Fruit fly (Drosophila melanogaster) whole organism, prepupa: ENCODE data around the gene CG13405.

Experiments used
- CG10631 ChIP-seq: fragments of 200-800 bp; sonication (Bioruptor generic); optimal IDR thresholded peaks from 2 replicates; lab custom pipeline; 2016; ENCODE audit warnings: missing biosample characterization, missing genetic modification characterization
- CG10669 ChIP-seq: fragments of 200-800 bp; sonication (Bioruptor generic); optimal IDR thresholded peaks from 3 replicates; lab custom pipeline; 2018; ENCODE audit warnings: missing biosample characterization, mild to moderate bottlenecking, missing genetic modification characterization, moderate library complexity
- CG11294 ChIP-seq: fragments of 200-800 bp; sonication (Bioruptor generic); IDR thresholded peaks from 2 replicates; pipeline ENCODE4 v1.3.6; 2022; ENCODE audit warnings: missing biosample characterization, missing genetic modification characterization
- CG11762 ChIP-seq: fragments of 200-800 bp; sonication (Bioruptor generic); optimal IDR thresholded peaks from 3 replicates; lab custom pipeline; 2016; ENCODE audit warnings: missing biosample characterization, missing genetic modification characterization; ENCODE audit not compliant: insufficient read depth
- CG11902 ChIP-seq: fragments of 200-800 bp; sonication (Bioruptor generic); optimal IDR thresholded peaks from 3 replicates; lab custom pipeline; 2016; ENCODE audit warnings: missing biosample characterization, missing genetic modification characterization
- CG15336 ChIP-seq: fragments of 200-800 bp; sonication (Bioruptor generic); IDR thresholded peaks from 2 replicates; pipeline ENCODE4 v1.3.6; 2022; ENCODE audit warnings: missing biosample characterization, missing genetic modification characterization
- CG1621 ChIP-seq: fragments of 200-800 bp; sonication (Bioruptor generic); optimal IDR thresholded peaks from 3 replicates; lab custom pipeline; 2018; ENCODE audit warnings: missing biosample characterization, mild to moderate bottlenecking, missing genetic modification characterization
- CG16779 ChIP-seq: fragments of 200-800 bp; sonication (Bioruptor generic); optimal IDR thresholded peaks from 3 replicates; lab custom pipeline; 2017; ENCODE audit warnings: missing biosample characterization, mild to moderate bottlenecking, missing genetic modification characterization
- CG3032 ChIP-seq: fragments of 200-800 bp; optimal IDR thresholded peaks from 2 replicates; lab custom pipeline; 2019; ENCODE audit warnings: missing biosample characterization, mild to moderate bottlenecking, missing genetic modification characterization, moderate library complexity
- CG31627 ChIP-seq: fragments of 200-800 bp; sonication (Bioruptor generic); optimal IDR thresholded peaks from 3 replicates; lab custom pipeline; 2016; ENCODE audit warnings: missing biosample characterization, missing genetic modification characterization
- CG32006 ChIP-seq: fragments of 200-800 bp; sonication (Bioruptor generic); optimal IDR thresholded peaks from 3 replicates; lab custom pipeline; 2017; ENCODE audit warnings: missing biosample characterization, mild to moderate bottlenecking, missing genetic modification characterization
- CG3919 ChIP-seq: fragments of 200-800 bp; sonication (Bioruptor generic); optimal IDR thresholded peaks from 3 replicates; lab custom pipeline; 2016; ENCODE audit warnings: missing biosample characterization, missing genetic modification characterization
- CG4318 ChIP-seq: fragments of 200-800 bp; sonication (Bioruptor generic); optimal IDR thresholded peaks from 3 replicates; lab custom pipeline; 2017; ENCODE audit warnings: missing biosample characterization, mild to moderate bottlenecking, missing genetic modification characterization
- CG6276 ChIP-seq: fragments of 200-800 bp; sonication (Bioruptor generic); optimal IDR thresholded peaks from 2 replicates; lab custom pipeline; 2017; ENCODE audit warnings: missing biosample characterization, mild to moderate bottlenecking, missing genetic modification characterization
- CG6792 ChIP-seq: fragments of 200-800 bp; sonication (Bioruptor generic); optimal IDR thresholded peaks from 3 replicates; lab custom pipeline; 2016; ENCODE audit warnings: missing biosample characterization, missing genetic modification characterization
- CG6808 ChIP-seq: fragments of 200-800 bp; sonication (Bioruptor generic); optimal IDR thresholded peaks from 3 replicates; lab custom pipeline; 2017; ENCODE audit warnings: missing biosample characterization, missing genetic modification characterization, mild to moderate bottlenecking, moderate library complexity, missing genetic modification reagents
- CG6854 ChIP-seq: fragments of 200-800 bp; sonication (Bioruptor generic); optimal IDR thresholded peaks from 2 replicates; lab custom pipeline; 2017; ENCODE audit warnings: missing biosample characterization, mild to moderate bottlenecking, missing genetic modification characterization
- CG7368 ChIP-seq: fragments of 200-800 bp; sonication (Bioruptor generic); optimal IDR thresholded peaks from 3 replicates; lab custom pipeline; 2016; ENCODE audit warnings: missing biosample characterization, missing genetic modification characterization
- CG8119 ChIP-seq: fragments of 200-800 bp; sonication (Bioruptor generic); IDR thresholded peaks from 3 replicates; pipeline ENCODE4 v1.3.6; 2022; ENCODE audit warnings: missing biosample characterization, missing genetic modification characterization
- CG8319 ChIP-seq: fragments of 200-800 bp; sonication (Bioruptor generic); optimal IDR thresholded peaks from 3 replicates; lab custom pipeline; 2016; ENCODE audit warnings: missing biosample characterization, missing genetic modification characterization
- CG8632 ChIP-seq: fragments of 200-800 bp; sonication (Bioruptor generic); optimal IDR thresholded peaks from 3 replicates; lab custom pipeline; 2016; ENCODE audit warnings: missing biosample characterization, missing genetic modification characterization
- CG9139 ChIP-seq: fragments of 200-800 bp; sonication (Bioruptor generic); optimal IDR thresholded peaks from 3 replicates; lab custom pipeline; 2017; ENCODE audit warnings: missing biosample characterization, mild to moderate bottlenecking, missing genetic modification characterization
- Eip75B ChIP-seq: fragments of 200-800 bp; sonication (Bioruptor generic); optimal IDR thresholded peaks from 3 replicates; lab custom pipeline; 2016; ENCODE audit warnings: missing biosample characterization, missing genetic modification characterization
- Eip78C ChIP-seq: fragments of 200-800 bp; sonication (Bioruptor generic); peaks from one replicate; lab custom pipeline; 2016; ENCODE audit warnings: missing biosample characterization, missing genetic modification characterization
- Eip93F ChIP-seq: fragments of 200-800 bp; sonication (Bioruptor generic); optimal IDR thresholded peaks from 2 replicates; lab custom pipeline; 2016; ENCODE audit warnings: missing biosample characterization, mild to moderate bottlenecking, missing genetic modification characterization
- Ets21C ChIP-seq: fragments of 200-800 bp; sonication (Bioruptor generic); optimal IDR thresholded peaks from 3 replicates; lab custom pipeline; 2016; ENCODE audit warnings: missing biosample characterization, missing genetic modification characterization
- Hr38 ChIP-seq: sonication (Bioruptor generic); optimal IDR thresholded peaks from 2 replicates; lab custom pipeline; 2016; ENCODE audit warnings: missing biosample characterization, missing genetic modification characterization
- Hr4 ChIP-seq: fragments of 200-800 bp; sonication (Bioruptor generic); optimal IDR thresholded peaks from 3 replicates; lab custom pipeline; 2016; ENCODE audit warnings: missing biosample characterization, missing genetic modification characterization
- Lpt ChIP-seq: fragments of 200-800 bp; sonication (Bioruptor generic); optimal IDR thresholded peaks from 3 replicates; lab custom pipeline; 2016; ENCODE audit warnings: missing biosample characterization, missing genetic modification characterization
- Met ChIP-seq: fragments of 200-800 bp; sonication (Bioruptor generic); optimal IDR thresholded peaks from 3 replicates; lab custom pipeline; 2016; ENCODE audit warnings: missing biosample characterization, missing genetic modification characterization
- Smox ChIP-seq: fragments of 200-800 bp; sonication (Bioruptor generic); optimal IDR thresholded peaks from 3 replicates; lab custom pipeline; 2016; ENCODE audit warnings: missing biosample characterization, missing genetic modification characterization
- Sox102F ChIP-seq: fragments of 200-800 bp; sonication (Bioruptor generic); optimal IDR thresholded peaks from 2 replicates; lab custom pipeline; 2016; ENCODE audit warnings: missing biosample characterization, mild to moderate bottlenecking, missing genetic modification characterization
- Sox14 ChIP-seq: fragments of 200-800 bp; sonication (Bioruptor generic); optimal IDR thresholded peaks from 3 replicates; lab custom pipeline; 2016; ENCODE audit warnings: missing biosample characterization, missing genetic modification characterization
- Sox15 ChIP-seq: fragments of 200-800 bp; sonication (Bioruptor generic); optimal IDR thresholded peaks from 3 replicates; lab custom pipeline; 2016; ENCODE audit warnings: missing biosample characterization, missing genetic modification characterization
- cyc ChIP-seq: fragments of 200-800 bp; sonication (Bioruptor generic); optimal IDR thresholded peaks from 3 replicates; lab custom pipeline; 2016; ENCODE audit warnings: missing biosample characterization, missing genetic modification characterization
- dac ChIP-seq: fragments of 200-800 bp; sonication (Bioruptor generic); optimal IDR thresholded peaks from 2 replicates; lab custom pipeline; 2017; ENCODE audit warnings: missing biosample characterization, mild to moderate bottlenecking, missing genetic modification characterization
- dsx ChIP-seq: fragments of 200-800 bp; optimal IDR thresholded peaks from 3 replicates; lab custom pipeline; 2019; ENCODE audit warnings: missing biosample characterization, mild to moderate bottlenecking, missing genetic modification characterization, moderate library complexity; ENCODE audit not compliant: poor library complexity, severe bottlenecking
- eg ChIP-seq: fragments of 200-800 bp; sonication (Bioruptor generic); IDR thresholded peaks from 3 replicates; pipeline ENCODE4 v1.3.6; 2022; ENCODE audit warnings: missing biosample characterization, missing genetic modification characterization
- esn ChIP-seq: fragments of 200-800 bp; sonication (Bioruptor generic); optimal IDR thresholded peaks from 2 replicates; lab custom pipeline; 2016; ENCODE audit warnings: missing biosample characterization, mild to moderate bottlenecking, missing genetic modification characterization, moderate library complexity
- fd59A ChIP-seq: fragments of 200-800 bp; sonication (Bioruptor generic); optimal IDR thresholded peaks from 2 replicates; lab custom pipeline; 2017; ENCODE audit warnings: missing biosample characterization, mild to moderate bottlenecking, missing genetic modification characterization, missing genetic modification reagents
- fd85E ChIP-seq: fragments of 200-800 bp; sonication (Bioruptor generic); optimal IDR thresholded peaks from 3 replicates; lab custom pipeline; 2016; ENCODE audit warnings: missing biosample characterization, missing genetic modification characterization
- fkh ChIP-seq: fragments of 200-800 bp; sonication (Bioruptor generic); optimal IDR thresholded peaks from 3 replicates; lab custom pipeline; 2017; ENCODE audit warnings: missing biosample characterization, mild to moderate bottlenecking, missing genetic modification characterization, moderate library complexity
- lz ChIP-seq: fragments of 200-800 bp; sonication (Bioruptor generic); optimal IDR thresholded peaks from 3 replicates; lab custom pipeline; 2016; ENCODE audit warnings: missing biosample characterization, missing genetic modification characterization
- net ChIP-seq: fragments of 200-800 bp; sonication (Bioruptor generic); optimal IDR thresholded peaks from 3 replicates; lab custom pipeline; 2016; ENCODE audit warnings: missing biosample characterization, missing genetic modification characterization
- salr ChIP-seq, 2 experiments: fragments of 200-800 bp; sonication (Bioruptor generic); optimal IDR thresholded peaks; 3 replicates each; lab custom pipeline; 2016 to 2018; ENCODE audit warnings: missing biosample characterization in 2 of 2, missing genetic modification characterization in 2 of 2, mild to moderate bottlenecking in 1 of 2
- spab ChIP-seq: fragments of 200-800 bp; sonication (Bioruptor generic); optimal IDR thresholded peaks from 2 replicates; lab custom pipeline; 2017; ENCODE audit warnings: missing biosample characterization, mild to moderate bottlenecking, missing genetic modification characterization, missing genetic modification reagents
- ss ChIP-seq, 2 experiments: fragments of 200-800 bp; sonication (Bioruptor generic); optimal IDR thresholded peaks; 2 replicates in 1 of 2; 3 replicates in 1 of 2; lab custom pipeline; 2017 to 2018; ENCODE audit warnings: mild to moderate bottlenecking in 2 of 2, missing biosample characterization in 2 of 2, missing genetic modification characterization in 2 of 2, moderate library complexity in 1 of 2
- svp ChIP-seq: fragments of 200-800 bp; sonication (Bioruptor generic); peaks from one replicate; lab custom pipeline; 2016; ENCODE audit warnings: missing biosample characterization, missing genetic modification characterization
- topi ChIP-seq: fragments of 200-800 bp; sonication (Bioruptor generic); optimal IDR thresholded peaks from 3 replicates; lab custom pipeline; 2016; ENCODE audit warnings: missing biosample characterization, missing genetic modification characterization
- vri ChIP-seq: fragments of 200-800 bp; sonication (Bioruptor generic); optimal IDR thresholded peaks from 3 replicates; lab custom pipeline; 2016; ENCODE audit warnings: missing biosample characterization, mild to moderate bottlenecking, missing genetic modification characterization

The CG13405 gene

DNA sequence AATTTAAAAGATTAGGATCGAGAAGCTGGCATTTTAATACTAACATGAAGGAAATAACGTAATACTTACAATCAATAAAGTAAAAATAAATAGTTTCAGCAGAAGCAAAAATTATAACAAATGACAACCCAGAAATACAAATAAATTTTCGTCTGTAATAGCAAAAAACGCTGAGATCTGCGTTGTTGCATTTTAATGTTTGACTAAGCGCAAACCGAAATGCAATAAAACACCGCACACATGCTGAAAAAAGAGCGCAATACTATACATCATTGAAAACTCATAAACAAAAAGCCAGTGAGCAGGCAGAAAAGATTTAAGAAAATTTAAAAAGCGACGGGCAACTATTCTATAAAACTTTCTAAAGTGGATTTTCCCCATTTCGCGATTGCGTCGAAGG is 19.7 kb upstream of the CG13405 start:
- TF ChIP-seq fd85E (GFP tag; lab: Kevin White, UChicago) = no peak

DNA sequence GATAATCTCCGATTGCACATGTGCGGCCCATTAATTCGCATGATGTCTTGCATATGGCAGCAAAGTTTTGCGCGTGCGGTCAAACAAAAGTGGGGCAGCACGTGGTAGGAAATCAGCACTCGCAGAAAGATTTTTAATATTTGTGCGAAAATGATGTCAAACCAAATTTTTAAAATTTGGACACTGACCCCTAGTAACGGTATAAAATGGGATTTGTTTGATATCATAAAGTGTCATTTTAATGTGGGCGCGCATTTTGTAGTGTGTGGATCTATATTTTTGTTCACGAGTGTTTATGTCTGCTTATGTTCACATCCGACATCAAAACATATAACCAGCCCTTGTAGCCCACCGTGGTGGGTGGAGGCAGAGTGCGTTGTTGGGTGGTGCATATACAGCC is 18.9 kb upstream of the CG13405 start:
- TF ChIP-seq ss (GFP tag; optimal IDR thresholded peaks at IDR 0.05; lab: Kevin White, UChicago) (peak in 1 of 2 experiments; percentile 13), Met (GFP tag; lab: Kevin White, UChicago) (peak; percentile 36), CG9139 (GFP tag; lab: Kevin White, UChicago) (no peak), Sox102F (GFP tag; lab: Kevin White, UChicago) (peak; percentile 4), esn (GFP tag; lab: Kevin White, UChicago) (peak; percentile 40), CG7368 (GFP tag; lab: Kevin White, UChicago) (peak; percentile 69), CG6854 (no peak), svp (GFP tag; lab: Kevin White, UChicago) (peak; percentile 53), spab (GFP tag; lab: Kevin White, UChicago) (peak; percentile 40), Sox15 (GFP tag; lab: Kevin White, UChicago) (peak; percentile 21), Hr4 (GFP tag; lab: Kevin White, UChicago) (peak; percentile 72), CG1621 (tag; lab: Kevin White, UChicago) (no peak), CG6808 (GFP tag; lab: Kevin White, UChicago) (no peak), CG32006 (GFP tag; lab: Kevin White, UChicago) (peak; percentile 60), CG8319 (no peak), Lpt (GFP tag; lab: Kevin White, UChicago) (peak; percentile 27), dac (no peak), CG15336 (GFP tag; lab: Robert Waterston, UW) (peak; percentile 69), fkh (GFP tag; lab: Kevin White, UChicago) (no peak), CG6276 (GFP tag; lab: Kevin White, UChicago) (peak; percentile 43), Eip93F (GFP tag; lab: Kevin White, UChicago) (no peak), CG3919 (GFP tag; lab: Kevin White, UChicago) (peak; percentile 70), CG10631 (peak; percentile 4), topi (GFP tag; lab: Kevin White, UChicago) (peak; percentile 30), Sox14 (GFP tag; lab: Kevin White, UChicago) (peak; percentile 56), lz (GFP tag; lab: Kevin White, UChicago) (peak; percentile 2), dsx (peak; percentile 31), CG11902 (no peak), Eip75B (peak; percentile 61), CG10669 (GFP tag; lab: Kevin White, UChicago) (peak; percentile 67), eg (GFP tag; lab: Robert Waterston, UW) (no peak; the same call in 2 of the 3 replicates), CG8119 (peak; percentile 67; the same call in 1 of the 3 replicates), CG8632 (peak; percentile 18), CG11294 (GFP tag; lab: Robert Waterston, UW) (no peak), CG16779 (tag; lab: Kevin White, UChicago) (peak; percentile 12), salr (GFP tag; optimal IDR thresholded peaks at IDR 0.05; lab: Kevin White, UChicago) (peak in 1 of 2 experiments; percentile 36), Smox (GFP tag; lab: Kevin White, UChicago) (peak; percentile 19), Eip78C (GFP tag; lab: Kevin White, UChicago) (peak; percentile 90), CG31627 (peak; percentile 25), CG4318 (peak; percentile 35), net (peak; percentile 66), vri (GFP tag; lab: Kevin White, UChicago) (peak; percentile 20), Hr38 (GFP tag; lab: Kevin White, UChicago) (no peak), fd59A (GFP tag; lab: Kevin White, UChicago) (peak; percentile 8), CG3032 (tag; lab: Kevin White, UChicago) (peak; percentile 47), cyc (GFP tag; lab: Kevin White, UChicago) (peak; percentile 58), Ets21C (GFP tag; lab: Kevin White, UChicago) (no peak), CG6792 (no peak), CG11762 (GFP tag; lab: Kevin White, UChicago) (peak; percentile 6)
